Worm (Caenorhabditis elegans): Measurements from ENCODE around the gene K02D10.3.

K02D10.3 gene

DNA sequence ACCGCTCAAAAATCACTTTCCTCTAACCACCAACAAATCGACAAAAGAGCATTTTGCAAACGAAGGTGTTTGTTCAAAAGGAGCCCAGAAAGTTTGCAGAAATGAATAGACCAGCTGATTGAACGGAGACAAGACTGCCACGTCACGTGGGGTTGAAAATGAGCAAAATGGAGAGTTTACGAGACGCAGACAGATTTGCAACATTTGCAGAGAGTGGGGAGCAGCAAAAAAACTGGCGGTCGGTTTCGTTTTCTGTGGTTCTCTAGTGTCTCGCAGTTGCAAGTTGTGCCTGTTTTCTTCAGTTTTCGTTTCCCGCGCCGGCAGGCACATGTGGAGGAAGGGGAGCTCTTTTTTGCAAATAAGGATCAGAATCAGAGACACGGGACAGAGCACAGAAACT is 13.7 kb upstream of the K02D10.3 start (continued):
- TF ChIP-seq duxl-1 (tag; optimal IDR thresholded peaks at IDR 0.05; ENCODE audit: poor library complexity) (peak; percentile 22), dve-1 (tag; optimal IDR thresholded peaks at IDR 0.05; ENCODE audit: insufficient read depth) (peak; percentile 63), tag-97 (GFP tag; IDR thresholded peaks at IDR 0.05) (no peak), ceh-44 (GFP tag; IDR thresholded peaks at IDR 0.05) (no peak), lin-15B (tag; optimal IDR thresholded peaks at IDR 0.05) (no peak), lin-38 (GFP tag; IDR thresholded peaks at IDR 0.05) (no peak), ces-1 (GFP tag; optimal IDR thresholded peaks at IDR 0.05) (no peak), lin-13 (GFP tag; optimal IDR thresholded peaks at IDR 0.05) (no peak), skn-1 (tag; optimal IDR thresholded peaks at IDR 0.05) (no peak), lir-3 (tag; optimal IDR thresholded peaks at IDR 0.05) (no peak), zip-11 (GFP tag; IDR thresholded peaks at IDR 0.05) (no peak), dpl-1 (GFP tag; optimal IDR thresholded peaks at IDR 0.05) (peak; percentile 31), F49E8.2 (tag; optimal IDR thresholded peaks at IDR 0.05; ENCODE audit: borderline replicate concordance) (no peak), dmd-6 (GFP tag; IDR thresholded peaks at IDR 0.05) (peak; percentile 81), dmd-8 (GFP tag; IDR thresholded peaks at IDR 0.05) (no peak), spr-1 (tag; optimal IDR thresholded peaks at IDR 0.05) (no peak), ZK546.5 (tag; optimal IDR thresholded peaks at IDR 0.05) (no peak), mdt-29 (GFP tag; IDR thresholded peaks at IDR 0.05) (no peak), nhr-6 (tag; optimal IDR thresholded peaks at IDR 0.05) (no peak), mdl-1 (tag; optimal IDR thresholded peaks at IDR 0.05) (peak; percentile 2 to 95), madf-9 (GFP tag; conservative IDR thresholded peaks at IDR 0.05) (no peak), nhr-25 (tag; optimal IDR thresholded peaks at IDR 0.05; ENCODE audit: borderline replicate concordance, insufficient read depth) (no peak), hlh-30 (tag; optimal IDR thresholded peaks at IDR 0.05; ENCODE audit: insufficient read depth) (peak; percentile 92), Y5F2A.4 (GFP tag; optimal IDR thresholded peaks at IDR 0.05) (no peak), gei-8 (GFP tag; optimal IDR thresholded peaks at IDR 0.05) (peak; percentile 78), unc-62 (GFP tag; optimal IDR thresholded peaks at IDR 0.05 in 1 of 2) (peak in 1 of 2 experiments; percentile 62), unc-62 (tag; optimal IDR thresholded peaks at IDR 0.05) (no peak), nhr-41 (GFP tag; IDR thresholded peaks at IDR 0.05) (no peak), F44E2.7 (GFP tag; IDR thresholded peaks at IDR 0.05) (peak; percentile 64; the same call in 1 of the 2 replicates), fos-1 (tag; optimal IDR thresholded peaks at IDR 0.05) (no peak), ceh-20 (GFP tag; IDR thresholded peaks at IDR 0.05) (peak; percentile 76; the same call in 1 of the 2 replicates), ZK337.2 (GFP tag; IDR thresholded peaks at IDR 0.05) (no peak), vab-7 (GFP tag; IDR thresholded peaks at IDR 0.05) (0 out of 2 replicates have a peak, but pooled peaks have one; percentile 10), daf-8 (GFP tag; IDR thresholded peaks at IDR 0.05) (no peak), daf-16 (GFP tag; optimal IDR thresholded peaks at IDR 0.05) (no peak), daf-16 (tag; optimal IDR thresholded peaks at IDR 0.05) (no peak), lim-7 (GFP tag; IDR thresholded peaks at IDR 0.05) (no peak), daf-12 (tag; optimal IDR thresholded peaks at IDR 0.05) (no peak), fkh-10 (GFP tag; optimal IDR thresholded peaks at IDR 0.05) (no peak), mes-2 (tag; optimal IDR thresholded peaks at IDR 0.05; ENCODE audit: poor library complexity, severe bottlenecking) (peak; percentile 29), mep-1 (tag; optimal IDR thresholded peaks at IDR 0.05) (peak; percentile 56), F26F4.8 (GFP tag; conservative IDR thresholded peaks at IDR 0.05) (no peak), zip-2 (tag; optimal IDR thresholded peaks at IDR 0.05) (no peak), spr-3 (GFP tag; optimal IDR thresholded peaks at IDR 0.05) (no peak), ctbp-1 (GFP tag; IDR thresholded peaks at IDR 0.05) (no peak), sdz-12 (GFP tag; optimal IDR thresholded peaks at IDR 0.05) (no peak), saeg-2 (GFP tag; IDR thresholded peaks at IDR 0.05) (peak; percentile 75), zag-1 (tag; optimal IDR thresholded peaks at IDR 0.05) (no peak), unc-39 (tag; optimal IDR thresholded peaks at IDR 0.05) (no peak), mxl-2 (GFP tag; conservative IDR thresholded peaks at IDR 0.05) (no peak), lin-39 (tag; optimal IDR thresholded peaks at IDR 0.05) (no peak), aly-2 (tag; optimal IDR thresholded peaks at IDR 0.05) (no peak)

Measured in whole organism, L4 larva.